Worm (Caenorhabditis elegans) whole organism, mixed stage, embryonic: ENCODE results near the gene fbxc-17.

ENCODE experiments used
- bed-3 ChIP-seq: fragments of 200-800 bp; sonication (Bioruptor generic); optimal IDR thresholded peaks from 3 replicates; lab custom pipeline; 2018; ENCODE audit warnings: mild to moderate bottlenecking, missing genetic modification characterization, moderate library complexity, missing compliant biosample characterization
- ceh-39 ChIP-seq: fragments of 150-350 bp; optimal IDR thresholded peaks from 2 replicates; lab custom pipeline; 2014; ENCODE audit warnings: missing biosample characterization, missing genetic modification characterization
- nhr-12 ChIP-seq: fragments of 150-350 bp; optimal IDR thresholded peaks from 2 replicates; lab custom pipeline; 2014; ENCODE audit warnings: missing biosample characterization, missing genetic modification characterization
- tbx-8 ChIP-seq: fragments of 200-800 bp; sonication (Bioruptor generic); optimal IDR thresholded peaks from 2 replicates; lab custom pipeline; 2018; ENCODE audit warnings: mild to moderate bottlenecking, missing genetic modification characterization, moderate library complexity, missing compliant biosample characterization

DNA sequence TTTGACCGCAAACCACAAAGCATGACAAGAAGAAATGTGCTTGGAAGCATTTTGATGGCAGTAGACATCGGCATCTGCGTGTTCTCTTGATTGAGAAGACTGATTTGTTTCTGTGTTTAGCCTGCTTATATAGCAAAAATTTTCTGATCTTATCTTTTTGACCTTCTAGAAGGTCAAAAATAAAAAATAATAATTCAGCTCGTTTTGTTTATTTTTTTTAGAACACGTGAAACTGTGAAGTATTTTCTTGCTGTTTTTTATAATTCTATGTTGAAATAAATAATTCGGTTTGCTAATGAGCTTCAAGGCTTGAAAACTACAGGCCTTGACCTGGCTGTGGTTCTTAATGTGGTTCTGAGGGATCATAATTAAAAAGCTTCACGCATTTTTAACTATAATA is 51.7 kb downstream of the fbxc-17 start, which contains the start of gene R07C3.13:
- TF ChIP-seq tbx-8 (GFP tag; lab: Kevin White, UChicago): no peak
- TF ChIP-seq nhr-12 (tag; lab: Kevin White, UChicago): no peak
- no peak for TF ChIP-seq bed-3
- no peak for TF ChIP-seq ceh-39 (tag; lab: Kevin White, UChicago)
